Worm (Caenorhabditis elegans): ENCODE measurements around the gene K08D8.12.

The K08D8.12 gene

ce11 chrIV:12942633-12943032, 49.4 kb downstream of the K08D8.12 start, which contains the start of gene dct-19:
Gene dct-19, plus strand, starts transcription at chrIV:12942933.
- no peak for TF ChIP-seq nhr-23 (tag; optimal IDR thresholded peaks at IDR 0.05)
- TF ChIP-seq elt-2 (tag; optimal IDR thresholded peaks at IDR 0.05): no peak
